Worm (Caenorhabditis elegans) whole organism, late embryonic: ENCODE measurements around the gene disl-2.

Experiments used
- ama-1 ChIP-seq: fragments of 150-350 bp; optimal IDR thresholded peaks from 2 replicates; lab custom pipeline; 2014
- ceh-2 ChIP-seq: sonication (generic microtip); optimal IDR thresholded peaks from 2 replicates; lab custom pipeline; 2016; ENCODE audit warnings: missing genotype, missing genetic modification characterization, missing compliant biosample characterization
- ceh-34 ChIP-seq: sonication (generic microtip); optimal IDR thresholded peaks from 2 replicates; lab custom pipeline; 2016; ENCODE audit warnings: mild to moderate bottlenecking, missing genetic modification characterization, missing compliant biosample characterization
- ceh-45 ChIP-seq: fragments of 200-800 bp; sonication (Bioruptor generic); IDR thresholded peaks from 2 replicates; pipeline ENCODE4 v1.3.6; 2022; ENCODE audit warnings: missing genetic modification reagents, missing genetic modification characterization, missing compliant biosample characterization
- hlh-13 ChIP-seq: fragments of 200-800 bp; sonication (Bioruptor generic); optimal IDR thresholded peaks from 2 replicates; lab custom pipeline; 2018; ENCODE audit warnings: mild to moderate bottlenecking, missing genetic modification characterization, missing compliant biosample characterization
- hlh-6 ChIP-seq: sonication (generic microtip); optimal IDR thresholded peaks from 2 replicates; lab custom pipeline; 2016; ENCODE audit warnings: missing genotype, missing genetic modification characterization, missing compliant biosample characterization
- lin-11 ChIP-seq: fragments of 200-800 bp; sonication (Bioruptor generic); optimal IDR thresholded peaks from 2 replicates; lab custom pipeline; 2018; ENCODE audit warnings: mild to moderate bottlenecking, missing genetic modification characterization, missing compliant biosample characterization
- nhr-232 ChIP-seq: sonication (generic microtip); optimal IDR thresholded peaks from 2 replicates; lab custom pipeline; 2016; ENCODE audit warnings: missing genetic modification characterization, missing compliant biosample characterization
- odd-2 ChIP-seq: sonication (generic microtip); optimal IDR thresholded peaks from 2 replicates; lab custom pipeline; 2017; ENCODE audit warnings: antibody characterized with exemption, mild to moderate bottlenecking, missing genetic modification characterization, missing compliant biosample characterization
- pag-3 ChIP-seq: sonication (generic microtip); optimal IDR thresholded peaks from 2 replicates; lab custom pipeline; 2016; ENCODE audit warnings: missing compliant biosample characterization, missing genetic modification characterization, borderline replicate concordance
- pha-2 ChIP-seq: sonication (generic microtip); optimal IDR thresholded peaks from 2 replicates; lab custom pipeline; 2017; ENCODE audit warnings: mild to moderate bottlenecking, missing genetic modification characterization, missing compliant biosample characterization

DNA sequence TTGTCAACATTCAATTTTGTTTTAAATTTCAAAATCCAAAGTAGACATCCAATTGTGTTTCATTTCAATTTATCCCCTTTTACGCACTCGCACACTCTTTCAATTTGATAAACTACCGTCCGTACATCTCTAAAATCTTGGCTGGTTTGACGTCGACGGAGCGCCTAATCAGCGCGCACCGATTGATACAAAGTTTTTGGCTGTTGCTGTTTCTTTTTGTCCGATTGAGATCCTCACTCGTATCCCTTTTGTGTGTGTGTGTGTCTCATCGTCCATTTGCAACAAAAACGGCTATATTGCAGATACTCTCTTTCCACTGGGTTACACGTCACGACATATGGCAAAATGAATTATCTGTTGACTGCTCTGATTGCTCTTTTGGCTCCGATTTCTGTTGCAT, 31.2 kb downstream of the disl-2 start, which contains the start of gene lon-1:
- TF ChIP-seq ama-1 (lab: Kevin White, UChicago) (no peak), pha-2 (tag; lab: Kevin White, UChicago) (no peak), nhr-232 (no peak), odd-2 (tag; lab: Kevin White, UChicago) (no peak), ceh-2 (no peak), lin-11 (tag; lab: Kevin White, UChicago) (no peak), ceh-34 (tag; lab: Kevin White, UChicago) (no peak), hlh-13 (GFP tag; lab: Kevin White, UChicago) (no peak), pag-3 (tag; lab: Kevin White, UChicago) (no peak), hlh-6 (tag; lab: Kevin White, UChicago) (no peak), ceh-45 (GFP tag; lab: Robert Waterston, UW) (no peak)
